Worm (Caenorhabditis elegans) whole organism, mixed stage, embryonic: ENCODE data around the gene T23F11.2.

Experiments used
- M03D4.4 ChIP-seq: sonication (generic microtip); optimal IDR thresholded peaks from 2 replicates; lab custom pipeline; 2017; ENCODE audit warnings: mild to moderate bottlenecking, missing genetic modification characterization, missing compliant biosample characterization
- bed-3 ChIP-seq: fragments of 200-800 bp; sonication (Bioruptor generic); optimal IDR thresholded peaks from 3 replicates; lab custom pipeline; 2018; ENCODE audit warnings: mild to moderate bottlenecking, missing genetic modification characterization, moderate library complexity, missing compliant biosample characterization
- blmp-1 ChIP-seq: fragments of 150-350 bp; optimal IDR thresholded peaks from 2 replicates; lab custom pipeline; 2014; ENCODE audit warnings: missing biosample characterization, missing genetic modification characterization
- ceh-39 ChIP-seq: fragments of 150-350 bp; optimal IDR thresholded peaks from 2 replicates; lab custom pipeline; 2014; ENCODE audit warnings: missing biosample characterization, missing genetic modification characterization
- ceh-43 ChIP-seq: fragments of 200-800 bp; sonication (Bioruptor generic); optimal IDR thresholded peaks from 2 replicates; lab custom pipeline; 2018; ENCODE audit warnings: mild to moderate bottlenecking, missing genetic modification characterization, moderate library complexity, missing compliant biosample characterization
- ceh-83 ChIP-seq: fragments of 200-800 bp; sonication (Bioruptor generic); optimal IDR thresholded peaks from 2 replicates; lab custom pipeline; 2018; ENCODE audit warnings: mild to moderate bottlenecking, missing genetic modification characterization, missing compliant biosample characterization
- ces-1 ChIP-seq: fragments of 150-350 bp; optimal IDR thresholded peaks from 2 replicates; lab custom pipeline; 2014; ENCODE audit warnings: missing biosample characterization, missing genetic modification reagents, missing genetic modification characterization
- cnd-1 ChIP-seq: fragments of 200-800 bp; sonication (Bioruptor generic); optimal IDR thresholded peaks from 2 replicates; lab custom pipeline; 2018; ENCODE audit warnings: mild to moderate bottlenecking, missing genetic modification characterization, missing compliant biosample characterization
- drap-1 ChIP-seq: fragments of 200-800 bp; sonication (Bioruptor generic); optimal IDR thresholded peaks from 3 replicates; lab custom pipeline; 2018; ENCODE audit warnings: mild to moderate bottlenecking, missing genetic modification characterization, missing compliant biosample characterization
- elt-3 ChIP-seq: fragments of 150-350 bp; optimal IDR thresholded peaks from 2 replicates; lab custom pipeline; 2014; ENCODE audit warnings: missing biosample characterization, missing genetic modification characterization
- flh-1 ChIP-seq: fragments of 200-800 bp; sonication (Bioruptor generic); optimal IDR thresholded peaks from 2 replicates; lab custom pipeline; 2018; ENCODE audit warnings: mild to moderate bottlenecking, missing genetic modification characterization, moderate library complexity, missing compliant biosample characterization
- ham-2 ChIP-seq: fragments of 200-800 bp; sonication (Bioruptor generic); optimal IDR thresholded peaks from 2 replicates; lab custom pipeline; 2018; ENCODE audit warnings: mild to moderate bottlenecking, missing genetic modification characterization, missing compliant biosample characterization
- hlh-1 ChIP-seq: fragments of 150-350 bp; optimal IDR thresholded peaks from 2 replicates; lab custom pipeline; 2014; ENCODE audit warnings: missing biosample characterization, missing genetic modification reagents, missing genetic modification characterization
- lin-13 ChIP-seq: fragments of 150-350 bp; optimal IDR thresholded peaks from 2 replicates; lab custom pipeline; 2014; ENCODE audit warnings: missing biosample characterization, missing genetic modification characterization
- lin-32 ChIP-seq: fragments of 200-800 bp; sonication (Bioruptor generic); optimal IDR thresholded peaks from 2 replicates; lab custom pipeline; 2018; ENCODE audit warnings: mild to moderate bottlenecking, missing genetic modification characterization, missing compliant biosample characterization
- mab-5 ChIP-seq: fragments of 150-350 bp; optimal IDR thresholded peaks from 2 replicates; lab custom pipeline; 2014; ENCODE audit warnings: missing biosample characterization, missing genetic modification characterization
- mep-1 ChIP-seq: fragments of 150-350 bp; optimal IDR thresholded peaks from 2 replicates; lab custom pipeline; 2017; ENCODE audit warnings: missing biosample characterization, missing genetic modification reagents, missing genetic modification characterization, inconsistent platforms
- mls-2 ChIP-seq: sonication (generic microtip); optimal IDR thresholded peaks from 2 replicates; lab custom pipeline; 2016; ENCODE audit warnings: mild to moderate bottlenecking, missing genetic modification characterization, moderate library complexity, missing compliant biosample characterization
- nhr-12 ChIP-seq: fragments of 150-350 bp; optimal IDR thresholded peaks from 2 replicates; lab custom pipeline; 2014; ENCODE audit warnings: missing biosample characterization, missing genetic modification characterization
- nhr-2 ChIP-seq: fragments of 150-350 bp; optimal IDR thresholded peaks from 2 replicates; lab custom pipeline; 2014; ENCODE audit warnings: missing biosample characterization, missing genetic modification characterization
- nhr-237 ChIP-seq: fragments of 150-350 bp; optimal IDR thresholded peaks from 2 replicates; lab custom pipeline; 2014; ENCODE audit warnings: missing biosample characterization, missing genetic modification characterization
- nhr-76 ChIP-seq: sonication (generic microtip); optimal IDR thresholded peaks from 2 replicates; lab custom pipeline; 2017; ENCODE audit warnings: missing biosample characterization, missing genetic modification characterization
- pha-4 ChIP-seq: fragments of 150-350 bp; optimal IDR thresholded peaks from 2 replicates; lab custom pipeline; 2018; ENCODE audit warnings: missing biosample characterization, missing genetic modification reagents, missing genetic modification characterization
- snpc-4 ChIP-seq: fragments of 150-350 bp; optimal IDR thresholded peaks from 2 replicates; lab custom pipeline; 2014; ENCODE audit warnings: missing biosample characterization, missing genetic modification characterization
- sptf-1 ChIP-seq: sonication (generic microtip); optimal IDR thresholded peaks from 2 replicates; lab custom pipeline; 2017; ENCODE audit warnings: mild to moderate bottlenecking, missing genetic modification characterization, moderate library complexity, missing compliant biosample characterization
- tbx-8 ChIP-seq: fragments of 200-800 bp; sonication (Bioruptor generic); optimal IDR thresholded peaks from 2 replicates; lab custom pipeline; 2018; ENCODE audit warnings: mild to moderate bottlenecking, missing genetic modification characterization, moderate library complexity, missing compliant biosample characterization
- unc-120 ChIP-seq: sonication (generic microtip); optimal IDR thresholded peaks from 2 replicates; lab custom pipeline; 2017; ENCODE audit warnings: missing genetic modification characterization, missing compliant biosample characterization; ENCODE audit not compliant: poor library complexity, severe bottlenecking
- unc-39 ChIP-seq: fragments of 150-350 bp; optimal IDR thresholded peaks from 2 replicates; lab custom pipeline; 2014; ENCODE audit warnings: missing biosample characterization, missing genetic modification characterization
- unc-62 ChIP-seq: fragments of 150-350 bp; optimal IDR thresholded peaks from 2 replicates; lab custom pipeline; 2014; ENCODE audit warnings: missing biosample characterization, missing genetic modification reagents, missing genetic modification characterization
- zip-8 ChIP-seq: fragments of 150-350 bp; optimal IDR thresholded peaks from 2 replicates; lab custom pipeline; 2014; ENCODE audit warnings: missing biosample characterization, missing genetic modification characterization
- ztf-11 ChIP-seq: fragments of 150-350 bp; optimal IDR thresholded peaks from 2 replicates; lab custom pipeline; 2014; ENCODE audit warnings: missing biosample characterization, missing genetic modification characterization

T23F11.2 gene

ce11 chrIII:4659426-4659825, 4.1 kb upstream of the T23F11.2 start:
- TF ChIP-seq ceh-43 (no peak), unc-62 (GFP tag; lab: Kevin White, UChicago) (no peak), nhr-237 (tag; lab: Kevin White, UChicago) (no peak), ham-2 (GFP tag; lab: Kevin White, UChicago) (no peak), sptf-1 (no peak)
- TF ChIP-seq, all 35 proteins: peak for 0

- TF ChIP-seq mls-2 (tag; lab: Kevin White, UChicago) (no peak), ces-1 (GFP tag; lab: Kevin White, UChicago) (peak; percentile 16), pha-4 (tag; lab: Kevin White, UChicago) (no peak)
- TF ChIP-seq, all 35 proteins: peak for 1
These were observed 3.1 kb upstream of the T23F11.2 start, which contains the start of gene cdka-1 for ce11 chrIII:4658384-4658844. Gene cdka-1 (plus strand): TSS chrIII:4658794.

ce11 chrIII:4657386-4657785, 2.1 kb upstream of the T23F11.2 start:
- TF ChIP-seq unc-120 (tag; lab: Kevin White, UChicago) (no peak), cnd-1 (tag; lab: Kevin White, UChicago) (no peak), ces-1 (GFP tag; lab: Kevin White, UChicago) (peak; percentile 75)

ce11 chrIII:4656415-4656814, 1.1 kb upstream of the T23F11.2 start:
- TF ChIP-seq ces-1 (GFP tag; lab: Kevin White, UChicago) (peak; percentile 70), sptf-1 (no peak)
- TF ChIP-seq, all 35 proteins: peak for 1

- TF ChIP-seq ces-1 (GFP tag; lab: Kevin White, UChicago) (no peak), nhr-2 (no peak), mab-5 (tag; lab: Kevin White, UChicago) (no peak), drap-1 (no peak), mep-1 (tag; lab: Kevin White, UChicago) (no peak), ztf-11 (tag; lab: Kevin White, UChicago) (no peak)
These were observed 1.4 kb downstream of the T23F11.2 start for ce11 chrIII:4653912-4654311.

ce11 chrIII:4653374-4653773, 1.9 kb downstream of the T23F11.2 start:
- no peak for TF ChIP-seq ceh-83 (GFP tag; lab: Kevin White, UChicago)
- TF ChIP-seq zip-8 (tag; lab: Kevin White, UChicago), result no peak
- TF ChIP-seq mab-5 (tag; lab: Kevin White, UChicago), result no peak

- TF ChIP-seq ceh-39 (tag; lab: Kevin White, UChicago), result no peak
- no peak for TF ChIP-seq tbx-8 (GFP tag; lab: Kevin White, UChicago)
- no peak for TF ChIP-seq lin-32 (GFP tag; lab: Kevin White, UChicago)
- TF ChIP-seq nhr-237 (tag; lab: Kevin White, UChicago), result no peak
- TF ChIP-seq nhr-12, result no peak
- no peak for TF ChIP-seq drap-1
- no peak for TF ChIP-seq unc-120 (tag; lab: Kevin White, UChicago)
- no peak for TF ChIP-seq sptf-1
- TF ChIP-seq mls-2 (tag; lab: Kevin White, UChicago), result no peak
- no peak for TF ChIP-seq ceh-43
- TF ChIP-seq ham-2 (GFP tag; lab: Kevin White, UChicago), result no peak
These were observed 5.3 kb downstream of the T23F11.2 start, which contains the start of gene ppm-2 for ce11 chrIII:4649811-4650544. Gene ppm-2 (plus strand): TSS chrIII:4650494.

- peak; percentile 92 for TF ChIP-seq pha-4 (tag; lab: Kevin White, UChicago)
- peak; percentile 27 for TF ChIP-seq ham-2 (GFP tag; lab: Kevin White, UChicago)
- no peak for TF ChIP-seq tbx-8 (GFP tag; lab: Kevin White, UChicago)
- TF ChIP-seq lin-13 (tag; lab: Kevin White, UChicago), result peak; percentile 42
- TF ChIP-seq ztf-11 (tag; lab: Kevin White, UChicago), result peak; percentile 32
- TF ChIP-seq ceh-43, result no peak
- peak; percentile 75 for TF ChIP-seq elt-3 (tag; lab: Kevin White, UChicago)
- no peak for TF ChIP-seq mab-5 (tag; lab: Kevin White, UChicago)
- TF ChIP-seq nhr-12, result no peak
- TF ChIP-seq hlh-1 (tag; lab: Kevin White, UChicago), result peak; percentile 90
- no peak for TF ChIP-seq sptf-1
- TF ChIP-seq lin-32 (GFP tag; lab: Kevin White, UChicago), result no peak
- TF ChIP-seq unc-39 (tag; lab: Kevin White, UChicago), result no peak
- no peak for TF ChIP-seq zip-8 (tag; lab: Kevin White, UChicago)
- TF ChIP-seq flh-1, result no peak
- no peak for TF ChIP-seq snpc-4 (tag; lab: Kevin White, UChicago)
- TF ChIP-seq nhr-237 (tag; lab: Kevin White, UChicago), result peak; percentile 90
- peak; percentile 85 for TF ChIP-seq mep-1 (tag; lab: Kevin White, UChicago)
- no peak for TF ChIP-seq cnd-1 (tag; lab: Kevin White, UChicago)
- peak; percentile 58 for TF ChIP-seq M03D4.4
- no peak for TF ChIP-seq nhr-76 (tag; lab: Kevin White, UChicago)
- TF ChIP-seq nhr-2, result no peak
- peak; percentile 3 for TF ChIP-seq ceh-39 (tag; lab: Kevin White, UChicago)
- TF ChIP-seq bed-3 (GFP tag; lab: Kevin White, UChicago), result no peak
- no peak for TF ChIP-seq ceh-83 (GFP tag; lab: Kevin White, UChicago)
- TF ChIP-seq drap-1, result peak; percentile 50
- TF ChIP-seq ces-1 (GFP tag; lab: Kevin White, UChicago), result peak; percentile 60
- no peak for TF ChIP-seq blmp-1 (tag; lab: Kevin White, UChicago)
These were observed 5.9 kb downstream of the T23F11.2 start for ce11 chrIII:4649363-4649768.
